Worm (Caenorhabditis elegans): Measurements from ENCODE around the gene cng-3.
A peak's percentile ranks its signal among the peaks of the same experiment; 100 is the strongest.

- TF ChIP-seq him-1 (tag; optimal IDR thresholded peaks at IDR 0.05) (no peak), dao-5 (tag; optimal IDR thresholded peaks at IDR 0.05) (no peak), W03F9.2 (tag; optimal IDR thresholded peaks at IDR 0.05) (peak; percentile 36)
These were observed 39.9 kb downstream of the cng-3 start, which contains the start of gene idh-1 for ce11 chrIV:9440880-9441336.
